Worm (Caenorhabditis elegans) whole organism, mixed stage, embryonic: ENCODE measurements around the gene acs-20.

Experiments
- M03D4.4 ChIP-seq: sonication (generic microtip); optimal IDR thresholded peaks from 2 replicates; lab custom pipeline; 2017; ENCODE audit warnings: mild to moderate bottlenecking, missing genetic modification characterization, missing compliant biosample characterization
- ceh-83 ChIP-seq: fragments of 200-800 bp; sonication (Bioruptor generic); optimal IDR thresholded peaks from 2 replicates; lab custom pipeline; 2018; ENCODE audit warnings: mild to moderate bottlenecking, missing genetic modification characterization, missing compliant biosample characterization
- ces-1 ChIP-seq: fragments of 150-350 bp; optimal IDR thresholded peaks from 2 replicates; lab custom pipeline; 2014; ENCODE audit warnings: missing biosample characterization, missing genetic modification reagents, missing genetic modification characterization
- elt-3 ChIP-seq: fragments of 150-350 bp; optimal IDR thresholded peaks from 2 replicates; lab custom pipeline; 2014; ENCODE audit warnings: missing biosample characterization, missing genetic modification characterization
- mab-5 ChIP-seq: fragments of 150-350 bp; optimal IDR thresholded peaks from 2 replicates; lab custom pipeline; 2014; ENCODE audit warnings: missing biosample characterization, missing genetic modification characterization
- mep-1 ChIP-seq: fragments of 150-350 bp; optimal IDR thresholded peaks from 2 replicates; lab custom pipeline; 2017; ENCODE audit warnings: missing biosample characterization, missing genetic modification reagents, missing genetic modification characterization, inconsistent platforms
- nhr-237 ChIP-seq: fragments of 150-350 bp; optimal IDR thresholded peaks from 2 replicates; lab custom pipeline; 2014; ENCODE audit warnings: missing biosample characterization, missing genetic modification characterization
- nhr-28 ChIP-seq: fragments of 150-350 bp; optimal IDR thresholded peaks from 2 replicates; lab custom pipeline; 2014; ENCODE audit warnings: missing biosample characterization, missing genetic modification characterization
- nhr-76 ChIP-seq: sonication (generic microtip); optimal IDR thresholded peaks from 2 replicates; lab custom pipeline; 2017; ENCODE audit warnings: missing biosample characterization, missing genetic modification characterization
- pha-4 ChIP-seq: fragments of 150-350 bp; optimal IDR thresholded peaks from 2 replicates; lab custom pipeline; 2018; ENCODE audit warnings: missing biosample characterization, missing genetic modification reagents, missing genetic modification characterization
- snpc-4 ChIP-seq: fragments of 150-350 bp; optimal IDR thresholded peaks from 2 replicates; lab custom pipeline; 2014; ENCODE audit warnings: missing biosample characterization, missing genetic modification characterization
- unc-39 ChIP-seq: fragments of 150-350 bp; optimal IDR thresholded peaks from 2 replicates; lab custom pipeline; 2014; ENCODE audit warnings: missing biosample characterization, missing genetic modification characterization
- ztf-11 ChIP-seq: fragments of 150-350 bp; optimal IDR thresholded peaks from 2 replicates; lab custom pipeline; 2014; ENCODE audit warnings: missing biosample characterization, missing genetic modification characterization

DNA sequence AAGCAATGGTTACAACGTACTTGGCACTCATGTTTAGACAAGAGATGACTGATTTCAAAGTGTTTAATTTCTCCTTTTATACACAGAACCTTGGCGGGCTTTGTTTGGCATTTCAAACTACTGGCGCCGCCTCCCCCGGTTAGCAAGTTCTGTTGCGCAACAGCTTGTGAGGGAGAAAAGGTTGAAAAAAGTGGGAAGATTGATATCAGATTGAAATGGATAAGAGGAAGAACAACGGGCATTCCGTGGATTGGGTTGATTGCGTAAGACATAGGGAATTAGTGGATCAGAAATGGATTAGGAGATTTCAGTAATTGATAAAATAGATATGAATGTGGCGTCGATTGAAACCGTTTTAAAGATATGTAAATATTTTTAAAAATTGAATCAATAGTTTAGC is 30.0 kb upstream of the acs-20 start, which contains the start of gene col-130:
- TF ChIP-seq ceh-83 (GFP tag; lab: Kevin White, UChicago): no peak
- TF ChIP-seq snpc-4 (tag; lab: Kevin White, UChicago): no peak
- TF ChIP-seq nhr-76: no peak
- TF ChIP-seq nhr-237 (tag; lab: Kevin White, UChicago): no peak
- no peak for TF ChIP-seq unc-39 (tag; lab: Kevin White, UChicago)
- TF ChIP-seq ztf-11: no peak
- no peak for TF ChIP-seq elt-3 (tag; lab: Kevin White, UChicago)
- TF ChIP-seq M03D4.4 (tag; lab: Kevin White, UChicago): no peak
- TF ChIP-seq ces-1: no peak
- no peak for TF ChIP-seq pha-4 (tag; lab: Kevin White, UChicago)
- TF ChIP-seq nhr-28: no peak
- TF ChIP-seq mab-5: no peak
- no peak for TF ChIP-seq mep-1 (tag; lab: Kevin White, UChicago)
